Fruit fly (Drosophila melanogaster): ENCODE measurements around the gene CG6696.

Gene CG6696

DNA sequence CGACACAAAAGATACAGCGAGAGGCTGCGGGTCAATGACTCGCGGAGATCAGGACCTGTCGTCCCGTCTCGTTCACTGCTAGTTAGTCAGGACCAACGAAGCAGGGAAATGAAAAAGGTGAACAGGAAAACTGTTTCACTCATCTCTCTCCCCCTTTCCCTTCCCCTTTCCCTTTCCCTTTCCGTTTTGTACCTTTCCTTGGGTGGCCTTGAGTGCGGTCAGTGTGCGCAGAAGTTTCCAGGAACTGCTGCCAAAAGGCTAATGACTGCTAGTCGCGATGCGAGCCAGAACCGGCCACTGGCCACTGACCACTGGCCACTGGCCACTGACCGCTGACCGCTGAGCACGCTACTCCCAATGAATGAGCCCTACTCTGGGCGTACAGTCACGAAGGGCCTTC, 33.6 kb upstream of the CG6696 start:
- TF ChIP-seq zen (tag; optimal IDR thresholded peaks at IDR 0.05) (peak; percentile 34), tll (GFP tag; optimal IDR thresholded peaks at IDR 0.05) (peak in 1 of 2 experiments; percentile 84), CG4360 (GFP tag; IDR thresholded peaks at IDR 0.05) (no peak), CG15479 (GFP tag; optimal IDR thresholded peaks at IDR 0.05) (peak; percentile 22), crol (GFP tag; IDR thresholded peaks at IDR 0.05) (peak; percentile 40; the same call in 1 of the 2 replicates)

dm6 chrX:18692948-18693502, 31.1 kb upstream of the CG6696 start, which contains the start of gene Cyp18a1:
Gene Cyp18a1, minus strand, starts transcription at chrX:18693042.
- TF ChIP-seq CG14050 (GFP tag; IDR thresholded peaks at IDR 0.05) = no peak
- no peak for TF ChIP-seq CG3726 (GFP tag; IDR thresholded peaks at IDR 0.05)
- TF ChIP-seq CG10209 (GFP tag; optimal IDR thresholded peaks at IDR 0.05) = no peak
- TF ChIP-seq dati (GFP tag; IDR thresholded peaks at IDR 0.05) = no peak
- TF ChIP-seq GATAe (GFP tag; conservative IDR thresholded peaks at IDR 0.05) = no peak
- TF ChIP-seq esg (GFP tag; conservative IDR thresholded peaks at IDR 0.05) = no peak
- peak; percentile 82 for TF ChIP-seq Adf1 (GFP tag; IDR thresholded peaks at IDR 0.05)
- TF ChIP-seq CG6791 (GFP tag; IDR thresholded peaks at IDR 0.05; ENCODE audit: partially characterized antibody) = no peak
- no peak for TF ChIP-seq CG14667 (GFP tag; IDR thresholded peaks at IDR 0.05)
- TF ChIP-seq CG18764 (GFP tag; optimal IDR thresholded peaks at IDR 0.05) = no peak
- TF ChIP-seq ara (GFP tag; IDR thresholded peaks at IDR 0.05) = no peak
- TF ChIP-seq Deaf1 (tag; optimal IDR thresholded peaks at IDR 0.05) = peak; percentile 68
- TF ChIP-seq CG12769 (tag; optimal IDR thresholded peaks at IDR 0.05) = peak; percentile 12
- TF ChIP-seq CG3163 (GFP tag; optimal IDR thresholded peaks at IDR 0.05) = peak; percentile 38
- no peak for TF ChIP-seq en (GFP tag; optimal IDR thresholded peaks at IDR 0.05)
- TF ChIP-seq CG14965 (GFP tag; optimal IDR thresholded peaks at IDR 0.05; ENCODE audit: borderline replicate concordance) = no peak
- no peak for TF ChIP-seq Ptx1 (GFP tag; IDR thresholded peaks at IDR 0.05)
- TF ChIP-seq kah (GFP tag; optimal IDR thresholded peaks at IDR 0.05) = no peak
- no peak for TF ChIP-seq CG8281 (tag; optimal IDR thresholded peaks at IDR 0.05)
- peak; percentile 36 for TF ChIP-seq Blimp-1 (GFP tag; optimal IDR thresholded peaks at IDR 0.05)
- TF ChIP-seq vvl (GFP tag; IDR thresholded peaks at IDR 0.05) = 0 out of 2 replicates have a peak, but pooled peaks have one; percentile 23
- TF ChIP-seq sob (GFP tag; IDR thresholded peaks at IDR 0.05) = no peak
- no peak for TF ChIP-seq CG10959 (GFP tag; IDR thresholded peaks at IDR 0.05)
- TF ChIP-seq CG17328 (GFP tag; IDR thresholded peaks at IDR 0.05) = no peak
- TF ChIP-seq CG15696 (tag; optimal IDR thresholded peaks at IDR 0.05) = no peak
- peak; percentile 94 for TF ChIP-seq z (GFP tag; IDR thresholded peaks at IDR 0.05)
- no peak for TF ChIP-seq zfh2 (GFP tag; optimal IDR thresholded peaks at IDR 0.05)
- TF ChIP-seq da (GFP tag; optimal IDR thresholded peaks at IDR 0.05) = no peak
- TF ChIP-seq MBD-R2 (GFP tag; IDR thresholded peaks at IDR 0.05) = no peak
- TF ChIP-seq CG2712 (tag; optimal IDR thresholded peaks at IDR 0.05) = no peak
- TF ChIP-seq YL-1 (GFP tag; optimal IDR thresholded peaks at IDR 0.05) = no peak
- no peak for TF ChIP-seq CG17359 (tag; optimal IDR thresholded peaks at IDR 0.05)
- TF ChIP-seq CG6175 (GFP tag; IDR thresholded peaks at IDR 0.05) = peak; percentile 51; the same call in 1 of the 3 replicates
- peak; percentile 11; the same call in 1 of the 2 replicates for TF ChIP-seq Bgb (GFP tag; IDR thresholded peaks at IDR 0.05; ENCODE audit: partially characterized antibody)
- no peak for TF ChIP-seq CG11247 (GFP tag; IDR thresholded peaks at IDR 0.05)
- TF ChIP-seq CG2889 (GFP tag; IDR thresholded peaks at IDR 0.05) = no peak
- TF ChIP-seq Atf3 (GFP tag; optimal IDR thresholded peaks at IDR 0.05) = no peak
- no peak for TF ChIP-seq zf30C (GFP tag; optimal IDR thresholded peaks at IDR 0.05)
- TF ChIP-seq Med (GFP tag) = peak; percentile 64
- no peak for TF ChIP-seq lmd (GFP tag; IDR thresholded peaks at IDR 0.05)
- TF ChIP-seq CG13287 (GFP tag; IDR thresholded peaks at IDR 0.05; ENCODE audit: partially characterized antibody) = no peak
- no peak for TF ChIP-seq Nf-YC (tag; optimal IDR thresholded peaks at IDR 0.05)
- TF ChIP-seq E2f1 (GFP tag; IDR thresholded peaks at IDR 0.05) = no peak
- TF ChIP-seq CG14441 (GFP tag; IDR thresholded peaks at IDR 0.05) = no peak
- TF ChIP-seq crol (GFP tag; IDR thresholded peaks at IDR 0.05) = peak; percentile 99

Data from whole organism, embryonic.